Worm (Caenorhabditis elegans) whole organism, L1 larva: ENCODE data around the gene srx-47.

ENCODE experiments used
- F16B12.6 ChIP-seq: fragments of 150-350 bp; optimal IDR thresholded peaks from 2 replicates; lab custom pipeline; 2014; ENCODE audit warnings: missing biosample characterization, missing genetic modification characterization
- aha-1 ChIP-seq: fragments of 150-350 bp; optimal IDR thresholded peaks from 2 replicates; lab custom pipeline; 2014; ENCODE audit warnings: missing biosample characterization, missing genetic modification characterization
- alr-1 ChIP-seq: fragments of 200-800 bp; sonication (Bioruptor generic); optimal IDR thresholded peaks from 2 replicates; lab custom pipeline; 2018; ENCODE audit warnings: borderline replicate concordance, mild to moderate bottlenecking, missing genetic modification characterization, missing compliant biosample characterization
- blmp-1 ChIP-seq: fragments of 150-350 bp; optimal IDR thresholded peaks from 2 replicates; lab custom pipeline; 2014; ENCODE audit warnings: missing biosample characterization, missing genetic modification characterization
- ceh-8 ChIP-seq: fragments of 200-800 bp; sonication (Bioruptor generic); optimal IDR thresholded peaks from 2 replicates; lab custom pipeline; 2018; ENCODE audit warnings: mild to moderate bottlenecking, missing genetic modification characterization, moderate library complexity, missing compliant biosample characterization
- ceh-82 ChIP-seq, 3 experiments: fragments of 150-350 bp in 1 of 3; sonication (generic microtip) in 2 of 3; optimal IDR thresholded peaks; 2 replicates each; lab custom pipeline; 2014 to 2017; ENCODE audit warnings: missing biosample characterization in 3 of 3, missing genetic modification characterization in 3 of 3
- ceh-88 ChIP-seq: fragments of 200-800 bp; sonication (Bioruptor generic); IDR thresholded peaks from 2 replicates; pipeline ENCODE4 v1.3.6; 2022; ENCODE audit warnings: missing genetic modification characterization, missing compliant biosample characterization
- ces-1 ChIP-seq: fragments of 150-350 bp; optimal IDR thresholded peaks from 2 replicates; lab custom pipeline; 2014; ENCODE audit warnings: missing biosample characterization, missing genetic modification reagents, missing genetic modification characterization
- dsc-1 ChIP-seq: sonication (generic microtip); optimal IDR thresholded peaks from 2 replicates; lab custom pipeline; 2016; ENCODE audit warnings: mild to moderate bottlenecking, missing genetic modification characterization, missing compliant biosample characterization
- efl-1 ChIP-seq, 4 experiments: fragments of 150-350 bp; optimal IDR thresholded peaks in 3 of 4; peaks in 1 of 4; 1 replicate in 1 of 4; 2 replicates in 3 of 4; lab custom pipeline; 2014; ENCODE audit warnings: missing biosample characterization in 2 of 4, missing genetic modification characterization in 2 of 4, missing genetic modification reagents in 2 of 4
- efl-3 ChIP-seq: fragments of 200-800 bp; sonication (Bioruptor generic); optimal IDR thresholded peaks from 2 replicates; lab custom pipeline; 2018; ENCODE audit warnings: mild to moderate bottlenecking, missing genetic modification characterization, missing compliant biosample characterization
- egl-13 ChIP-seq: sonication (generic microtip); optimal IDR thresholded peaks from 2 replicates; lab custom pipeline; 2016; ENCODE audit warnings: missing genotype, missing genetic modification reagents, missing genetic modification characterization, missing compliant biosample characterization
- egl-27 ChIP-seq, 2 experiments: fragments of 150-350 bp in 1 of 2; sonication (generic microtip); optimal IDR thresholded peaks; 3 replicates each; lab custom pipeline; 2017 to 2018; ENCODE audit warnings: missing biosample characterization in 2 of 2, missing genetic modification characterization in 2 of 2, missing genetic modification reagents in 2 of 2
- elt-2 ChIP-seq: sonication (generic microtip); optimal IDR thresholded peaks from 2 replicates; lab custom pipeline; 2016; ENCODE audit warnings: missing genetic modification characterization, mild to moderate bottlenecking, inconsistent platforms, missing compliant biosample characterization, missing genetic modification reagents
- elt-3 ChIP-seq, 6 experiments: fragments of 150-350 bp in 1 of 6; sonication (generic microtip); optimal IDR thresholded peaks; 2 replicates each; lab custom pipeline; 2017 to 2018; ENCODE audit warnings: missing biosample characterization in 6 of 6, missing genetic modification characterization in 6 of 6, inconsistent platforms in 1 of 6
- ets-5 ChIP-seq: fragments of 200-800 bp; sonication (Bioruptor generic); IDR thresholded peaks from 2 replicates; pipeline ENCODE4 v1.3.6; 2022; ENCODE audit warnings: missing genetic modification characterization, missing compliant biosample characterization
- fkh-4 ChIP-seq: sonication (generic microtip); optimal IDR thresholded peaks from 2 replicates; lab custom pipeline; 2016; ENCODE audit warnings: missing compliant biosample characterization, missing genetic modification characterization, borderline replicate concordance
- isw-1 ChIP-seq: fragments of 200-800 bp; sonication (Bioruptor generic); IDR thresholded peaks from 2 replicates; pipeline ENCODE4 v1.3.6; 2022; ENCODE audit warnings: missing genetic modification characterization, missing compliant biosample characterization
- lin-14 ChIP-seq: fragments of 200-800 bp; sonication (Bioruptor generic); optimal IDR thresholded peaks from 2 replicates; lab custom pipeline; 2018; ENCODE audit warnings: mild to moderate bottlenecking, missing genetic modification characterization, moderate library complexity, missing compliant biosample characterization
- lin-35 ChIP-seq, 2 experiments: fragments of 150-350 bp; optimal IDR thresholded peaks; 2 replicates each; lab custom pipeline; 2014; ENCODE audit warnings: missing biosample characterization in 2 of 2, missing genetic modification characterization in 2 of 2, missing genetic modification reagents in 2 of 2
- lin-39 ChIP-seq: fragments of 150-350 bp; optimal IDR thresholded peaks from 2 replicates; lab custom pipeline; 2014; ENCODE audit warnings: missing biosample characterization, missing genetic modification reagents, missing genetic modification characterization
- lsy-2 ChIP-seq, 2 experiments: fragments of 150-350 bp; optimal IDR thresholded peaks; 2 replicates each; lab custom pipeline; 2014; ENCODE audit warnings: missing biosample characterization in 2 of 2, missing genetic modification characterization in 2 of 2
- mef-2 ChIP-seq: fragments of 150-350 bp; optimal IDR thresholded peaks from 2 replicates; lab custom pipeline; 2014; ENCODE audit warnings: missing biosample characterization, missing genetic modification characterization
- mep-1 ChIP-seq: fragments of 150-350 bp; optimal IDR thresholded peaks from 2 replicates; lab custom pipeline; 2014; ENCODE audit warnings: missing biosample characterization, missing genetic modification characterization
- nhr-12 ChIP-seq: sonication (generic microtip); optimal IDR thresholded peaks from 2 replicates; lab custom pipeline; 2017; ENCODE audit warnings: missing biosample characterization, missing genetic modification characterization
- nhr-20 ChIP-seq: sonication (generic microtip); optimal IDR thresholded peaks from 2 replicates; lab custom pipeline; 2016; ENCODE audit warnings: mild to moderate bottlenecking, missing genetic modification characterization, missing compliant biosample characterization
- nhr-76 ChIP-seq: sonication (generic microtip); optimal IDR thresholded peaks from 2 replicates; lab custom pipeline; 2017; ENCODE audit warnings: missing biosample characterization, missing genetic modification characterization
- nhr-77 ChIP-seq: fragments of 150-350 bp; optimal IDR thresholded peaks from 2 replicates; lab custom pipeline; 2014; ENCODE audit warnings: missing biosample characterization, missing genetic modification characterization
- nhr-85 ChIP-seq: sonication (generic microtip); peaks from one replicate; lab custom pipeline; 2016; ENCODE audit warnings: missing genetic modification characterization, inconsistent platforms, missing compliant biosample characterization
- pax-3 ChIP-seq: fragments of 200-800 bp; sonication (Bioruptor generic); optimal IDR thresholded peaks from 2 replicates; lab custom pipeline; 2018; ENCODE audit warnings: mild to moderate bottlenecking, missing genetic modification characterization, moderate library complexity, missing compliant biosample characterization
- pqm-1 ChIP-seq: sonication (generic microtip); optimal IDR thresholded peaks from 3 replicates; lab custom pipeline; 2017; ENCODE audit warnings: missing biosample characterization, missing genetic modification characterization
- rnt-1 ChIP-seq: sonication (generic microtip); optimal IDR thresholded peaks from 2 replicates; lab custom pipeline; 2016; ENCODE audit warnings: mild to moderate bottlenecking, missing genetic modification characterization, moderate library complexity, missing compliant biosample characterization
- sptf-1 ChIP-seq: fragments of 150-350 bp; optimal IDR thresholded peaks from 2 replicates; lab custom pipeline; 2014; ENCODE audit warnings: missing biosample characterization, missing genetic modification characterization
- sup-37 ChIP-seq: fragments of 200-800 bp; sonication (Bioruptor generic); optimal IDR thresholded peaks from 2 replicates; lab custom pipeline; 2018; ENCODE audit warnings: mild to moderate bottlenecking, missing genetic modification characterization, missing compliant biosample characterization
- swsn-7 ChIP-seq: sonication (generic microtip); optimal IDR thresholded peaks from 2 replicates; lab custom pipeline; 2016; ENCODE audit warnings: missing genetic modification characterization, missing compliant biosample characterization
- tlp-1 ChIP-seq: fragments of 150-350 bp; optimal IDR thresholded peaks from 2 replicates; lab custom pipeline; 2014; ENCODE audit warnings: missing biosample characterization, missing genetic modification characterization
- unc-86 ChIP-seq: sonication (generic microtip); optimal IDR thresholded peaks from 2 replicates; lab custom pipeline; 2016; ENCODE audit warnings: missing genetic modification characterization, missing compliant biosample characterization
- unc-98 ChIP-seq: fragments of 200-800 bp; sonication (Bioruptor generic); IDR thresholded peaks from 2 replicates; pipeline ENCODE4 v1.3.6; 2022; ENCODE audit warnings: missing genetic modification characterization, missing compliant biosample characterization
- vab-15 ChIP-seq: sonication (generic microtip); optimal IDR thresholded peaks from 2 replicates; lab custom pipeline; 2017; ENCODE audit warnings: missing genotype, mild to moderate bottlenecking, missing genetic modification characterization, missing compliant biosample characterization
- xbp-1 ChIP-seq: sonication (generic microtip); optimal IDR thresholded peaks from 2 replicates; lab custom pipeline; 2016; ENCODE audit warnings: missing genetic modification characterization, missing compliant biosample characterization
- zag-1 ChIP-seq: fragments of 150-350 bp; optimal IDR thresholded peaks from 2 replicates; lab custom pipeline; 2014; ENCODE audit warnings: missing biosample characterization, missing genetic modification characterization
- zip-4 ChIP-seq: fragments of 200-800 bp; sonication (Bioruptor generic); optimal IDR thresholded peaks from 2 replicates; lab custom pipeline; 2018; ENCODE audit warnings: mild to moderate bottlenecking, missing genetic modification characterization, moderate library complexity, missing compliant biosample characterization
- ztf-11 ChIP-seq, 2 experiments: sonication (generic microtip); optimal IDR thresholded peaks; 2 replicates each; lab custom pipeline; 2016 to 2017; ENCODE audit warnings: missing genetic modification characterization in 2 of 2, missing biosample characterization in 1 of 2, missing compliant biosample characterization in 1 of 2

srx-47 gene

ce11 chrV:9324167-9324566 is 25.6 kb upstream of the srx-47 start:
- TF ChIP-seq dsc-1 (tag; lab: Kevin White, UChicago) (no peak), efl-1 (optimal IDR thresholded peaks at IDR 0.05; lab: Kevin White, UChicago) (no peak), efl-1 (GFP tag; optimal IDR thresholded peaks at IDR 0.05 in 1 of 2; lab: Kevin White, UChicago) (no peak), sup-37 (GFP tag; lab: Kevin White, UChicago) (no peak), efl-3 (GFP tag; lab: Kevin White, UChicago) (no peak), unc-86 (tag; lab: Kevin White, UChicago) (no peak), lsy-2 (tag; optimal IDR thresholded peaks at IDR 0.05; lab: Kevin White, UChicago) (no peak), pqm-1 (tag; lab: Kevin White, UChicago) (no peak), lin-14 (peak; percentile 35), nhr-85 (tag; lab: Kevin White, UChicago) (peak; percentile 56), elt-2 (tag; lab: Kevin White, UChicago) (no peak), egl-13 (tag; lab: Kevin White, UChicago) (no peak), ces-1 (GFP tag; lab: Kevin White, UChicago) (no peak), fkh-4 (no peak), aha-1 (tag; lab: Kevin White, UChicago) (no peak), vab-15 (tag; lab: Kevin White, UChicago) (no peak), ceh-88 (GFP tag; lab: Robert Waterston, UW) (no peak), ztf-11 (tag; optimal IDR thresholded peaks at IDR 0.05; lab: Kevin White, UChicago) (no peak), sptf-1 (tag; lab: Kevin White, UChicago) (no peak), zip-4 (GFP tag; lab: Kevin White, UChicago) (no peak), lin-35 (GFP tag; optimal IDR thresholded peaks at IDR 0.05; lab: Kevin White, UChicago) (peak in 1 of 2 experiments; percentile 11), nhr-20 (tag; lab: Kevin White, UChicago) (peak; percentile 3), rnt-1 (tag; lab: Kevin White, UChicago) (no peak), unc-98 (GFP tag; lab: Robert Waterston, UW) (no peak), tlp-1 (no peak), nhr-12 (no peak), ceh-8 (no peak), elt-3 (tag; optimal IDR thresholded peaks at IDR 0.05; lab: Kevin White, UChicago) (peak in 1 of 6 experiments; percentile 2), swsn-7 (no peak), mef-2 (tag; lab: Kevin White, UChicago) (no peak), alr-1 (tag; lab: Kevin White, UChicago) (no peak), nhr-77 (tag; lab: Kevin White, UChicago) (no peak), zag-1 (no peak), ets-5 (GFP tag; lab: Robert Waterston, UW) (no peak), pax-3 (tag; lab: Kevin White, UChicago) (no peak), mep-1 (peak; percentile 39), blmp-1 (tag; lab: Kevin White, UChicago) (peak; percentile 64), isw-1 (GFP tag; lab: Robert Waterston, UW) (no peak)

ce11 chrV:9326903-9327302 is 22.9 kb upstream of the srx-47 start:
- TF ChIP-seq F16B12.6 (tag; lab: Kevin White, UChicago) (no peak), pax-3 (tag; lab: Kevin White, UChicago) (no peak), egl-27 (tag; optimal IDR thresholded peaks at IDR 0.05; lab: Kevin White, UChicago) (no peak), efl-1 (optimal IDR thresholded peaks at IDR 0.05; lab: Kevin White, UChicago) (no peak), efl-1 (GFP tag; optimal IDR thresholded peaks at IDR 0.05 in 1 of 2; lab: Kevin White, UChicago) (no peak), xbp-1 (no peak), egl-13 (tag; lab: Kevin White, UChicago) (no peak), ceh-88 (GFP tag; lab: Robert Waterston, UW) (no peak), lin-39 (tag; lab: Kevin White, UChicago) (no peak), ceh-82 (tag; optimal IDR thresholded peaks at IDR 0.05; lab: Kevin White, UChicago) (no peak), nhr-76 (tag; lab: Kevin White, UChicago) (no peak)
